Fruit fly (Drosophila melanogaster) whole organism, embryonic: Measurements from ENCODE around the gene CG13386.

Experiments used
- Ada2b ChIP-seq: fragments of 200-800 bp; sonication (Bioruptor generic); IDR thresholded peaks from 2 replicates; pipeline ENCODE4 v1.3.6; 2022; ENCODE audit warnings: missing biosample characterization, missing genetic modification characterization
- Adf1 ChIP-seq: fragments of 200-800 bp; sonication (Bioruptor generic); IDR thresholded peaks from 2 replicates; pipeline ENCODE4 v1.3.6; 2022; ENCODE audit warnings: missing biosample characterization, missing genetic modification characterization
- B-H1 ChIP-seq: fragments of 200-800 bp; sonication (Bioruptor generic); IDR thresholded peaks from 3 replicates; pipeline ENCODE4 v1.3.6; 2022; ENCODE audit warnings: missing biosample characterization, missing genetic modification characterization
- Bdp1 ChIP-seq: fragments of 200-800 bp; sonication (Bioruptor generic); optimal IDR thresholded peaks from 3 replicates; lab custom pipeline; 2016; ENCODE audit warnings: missing biosample characterization, missing genetic modification characterization
- CG10209 ChIP-seq: fragments of 200-800 bp; sonication (Bioruptor generic); optimal IDR thresholded peaks from 3 replicates; lab custom pipeline; 2017; ENCODE audit warnings: missing biosample characterization, mild to moderate bottlenecking, missing genetic modification characterization, missing genetic modification reagents
- CG11504 ChIP-seq: fragments of 200-800 bp; sonication (Bioruptor generic); optimal IDR thresholded peaks from 3 replicates; lab custom pipeline; 2019; ENCODE audit warnings: missing biosample characterization, mild to moderate bottlenecking, missing genetic modification characterization, moderate library complexity
- CG11560 ChIP-seq: fragments of 200-800 bp; sonication (Bioruptor generic); IDR thresholded peaks from 3 replicates; pipeline ENCODE4 v1.3.6; 2022; ENCODE audit warnings: missing biosample characterization, missing genetic modification characterization
- CG12942 ChIP-seq: fragments of 200-800 bp; sonication (Bioruptor generic); optimal IDR thresholded peaks from 3 replicates; lab custom pipeline; 2016; ENCODE audit warnings: missing biosample characterization, missing genetic modification characterization
- CG14710 ChIP-seq: fragments of 200-800 bp; sonication (Bioruptor generic); optimal IDR thresholded peaks from 3 replicates; lab custom pipeline; 2019; ENCODE audit warnings: missing biosample characterization, mild to moderate bottlenecking, missing genetic modification characterization, moderate library complexity
- CG1529 ChIP-seq: fragments of 200-800 bp; sonication (Bioruptor generic); optimal IDR thresholded peaks from 3 replicates; lab custom pipeline; 2018; ENCODE audit warnings: missing biosample characterization, missing genetic modification characterization
- CG16779 ChIP-seq: fragments of 200-800 bp; sonication (Bioruptor generic); IDR thresholded peaks from 2 replicates; pipeline ENCODE4 v1.3.6; 2022; ENCODE audit warnings: missing biosample characterization, missing genetic modification characterization
- CG16815 ChIP-seq: fragments of 200-800 bp; sonication (Bioruptor generic); optimal IDR thresholded peaks from 3 replicates; lab custom pipeline; 2017; ENCODE audit warnings: missing biosample characterization, mild to moderate bottlenecking, missing genetic modification characterization
- CG18476 ChIP-seq: fragments of 200-800 bp; sonication (Bioruptor generic); optimal IDR thresholded peaks from 2 replicates; lab custom pipeline; 2016; ENCODE audit warnings: missing biosample characterization, mild to moderate bottlenecking, missing genetic modification characterization
- CG2712 ChIP-seq: fragments of 200-800 bp; optimal IDR thresholded peaks from 3 replicates; lab custom pipeline; 2019; ENCODE audit warnings: missing biosample characterization, mild to moderate bottlenecking, missing genetic modification characterization, moderate library complexity
- CG2875 ChIP-seq: fragments of 200-800 bp; sonication (Bioruptor generic); optimal IDR thresholded peaks from 2 replicates; lab custom pipeline; 2017; ENCODE audit warnings: missing biosample characterization, mild to moderate bottlenecking, missing genetic modification characterization, missing genetic modification reagents
- CG31388 ChIP-seq: fragments of 200-800 bp; sonication (Bioruptor generic); optimal IDR thresholded peaks from 2 replicates; lab custom pipeline; 2016; ENCODE audit warnings: missing biosample characterization, missing genetic modification characterization
- CG3163 ChIP-seq: fragments of 200-800 bp; sonication (Bioruptor generic); optimal IDR thresholded peaks from 3 replicates; lab custom pipeline; 2016; ENCODE audit warnings: missing biosample characterization, missing genetic modification characterization
- CG42726 ChIP-seq: fragments of 200-800 bp; sonication (Bioruptor generic); IDR thresholded peaks from 2 replicates; pipeline ENCODE4 v1.3.6; 2022; ENCODE audit warnings: missing biosample characterization, missing genetic modification characterization; ENCODE audit not compliant: partially characterized antibody
- CG4424 ChIP-seq: fragments of 200-800 bp; sonication (Bioruptor generic); optimal IDR thresholded peaks from 3 replicates; lab custom pipeline; 2016; ENCODE audit warnings: missing biosample characterization, missing genetic modification characterization
- CG6654 ChIP-seq: fragments of 200-800 bp; sonication (Bioruptor generic); optimal IDR thresholded peaks from 2 replicates; lab custom pipeline; 2017; ENCODE audit warnings: missing biosample characterization, mild to moderate bottlenecking, missing genetic modification characterization
- CG7928 ChIP-seq: fragments of 200-800 bp; sonication (Bioruptor generic); optimal IDR thresholded peaks from 2 replicates; lab custom pipeline; 2017; ENCODE audit warnings: missing biosample characterization, mild to moderate bottlenecking, missing genetic modification characterization
- CG7987 ChIP-seq: fragments of 200-800 bp; sonication (Bioruptor generic); optimal IDR thresholded peaks from 2 replicates; lab custom pipeline; 2018; ENCODE audit warnings: missing biosample characterization, mild to moderate bottlenecking, missing genetic modification characterization, moderate library complexity
- CG8359 ChIP-seq: fragments of 200-800 bp; sonication (Bioruptor generic); optimal IDR thresholded peaks from 2 replicates; lab custom pipeline; 2017; ENCODE audit warnings: missing biosample characterization, mild to moderate bottlenecking, missing genetic modification characterization, borderline replicate concordance
- Dp ChIP-seq: fragments of 200-800 bp; sonication (Bioruptor generic); optimal IDR thresholded peaks from 2 replicates; lab custom pipeline; 2018; ENCODE audit warnings: missing biosample characterization, mild to moderate bottlenecking, missing genetic modification characterization, moderate library complexity
- Drgx ChIP-seq: fragments of 200-800 bp; sonication (Bioruptor generic); IDR thresholded peaks from 2 replicates; pipeline ENCODE4 v1.3.6; 2022; ENCODE audit warnings: missing biosample characterization, missing genetic modification characterization
- Elba2 ChIP-seq: fragments of 200-800 bp; sonication (Bioruptor generic); optimal IDR thresholded peaks from 3 replicates; lab custom pipeline; 2016; ENCODE audit warnings: missing biosample characterization, missing genetic modification characterization
- Hsf ChIP-seq: fragments of 200-800 bp; sonication (Bioruptor generic); optimal IDR thresholded peaks from 3 replicates; lab custom pipeline; 2016; ENCODE audit warnings: missing biosample characterization, missing genetic modification characterization
- Lpt ChIP-seq: fragments of >200 bp; optimal IDR thresholded peaks from 2 replicates; lab custom pipeline; 2018; ENCODE audit warnings: missing biosample characterization, missing genetic modification characterization
- Opbp ChIP-seq: fragments of 200-800 bp; sonication (Bioruptor generic); IDR thresholded peaks from 3 replicates; pipeline ENCODE4 v1.3.6; 2022; ENCODE audit warnings: missing biosample characterization, missing genetic modification characterization; ENCODE audit not compliant: partially characterized antibody
- Usf ChIP-seq: fragments of 200-800 bp; sonication (Bioruptor generic); optimal IDR thresholded peaks from 2 replicates; lab custom pipeline; 2017; ENCODE audit warnings: missing genotype, missing biosample characterization, missing genetic modification characterization
- abd-A ChIP-seq: fragments of 200-800 bp; sonication (Bioruptor generic); optimal IDR thresholded peaks from 3 replicates; lab custom pipeline; 2019; ENCODE audit warnings: missing biosample characterization, mild to moderate bottlenecking, missing genetic modification characterization, moderate library complexity
- bigmax ChIP-seq: fragments of 200-800 bp; sonication (Bioruptor generic); optimal IDR thresholded peaks from 2 replicates; lab custom pipeline; 2018; ENCODE audit warnings: missing biosample characterization, mild to moderate bottlenecking, missing genetic modification characterization
- caup ChIP-seq: fragments of 200-800 bp; sonication (Bioruptor generic); optimal IDR thresholded peaks from 3 replicates; lab custom pipeline; 2017; ENCODE audit warnings: missing biosample characterization, mild to moderate bottlenecking, missing genetic modification characterization, moderate library complexity; ENCODE audit not compliant: severe bottlenecking
- corto ChIP-seq: fragments of 200-800 bp; sonication (Bioruptor generic); optimal IDR thresholded peaks from 2 replicates; lab custom pipeline; 2016; ENCODE audit warnings: missing biosample characterization, mild to moderate bottlenecking, missing genetic modification characterization, moderate library complexity
- cwo ChIP-seq: fragments of 200-800 bp; sonication (Bioruptor generic); optimal IDR thresholded peaks from 3 replicates; lab custom pipeline; 2017; ENCODE audit warnings: missing biosample characterization, missing genetic modification characterization, mild to moderate bottlenecking, moderate library complexity, missing genetic modification reagents
- da ChIP-seq: fragments of 200-800 bp; sonication (Bioruptor generic); optimal IDR thresholded peaks from 2 replicates; lab custom pipeline; 2016; ENCODE audit warnings: missing biosample characterization, missing genetic modification characterization
- dati ChIP-seq: fragments of 200-800 bp; sonication (Bioruptor generic); IDR thresholded peaks from 2 replicates; pipeline ENCODE4 v1.3.6; 2022; ENCODE audit warnings: missing biosample characterization, missing genetic modification characterization
- fd64A ChIP-seq: fragments of 200-800 bp; sonication (Bioruptor generic); optimal IDR thresholded peaks from 3 replicates; lab custom pipeline; 2018; ENCODE audit warnings: missing biosample characterization, mild to moderate bottlenecking, missing genetic modification characterization
- gem ChIP-seq: fragments of 200-800 bp; sonication (Bioruptor generic); optimal IDR thresholded peaks from 2 replicates; lab custom pipeline; 2019; ENCODE audit warnings: missing biosample characterization, mild to moderate bottlenecking, missing genetic modification characterization, moderate library complexity
- gro ChIP-seq: fragments of 200-800 bp; sonication (Bioruptor generic); optimal IDR thresholded peaks from 2 replicates; lab custom pipeline; 2016; ENCODE audit warnings: missing biosample characterization, missing genetic modification characterization
- hbn ChIP-seq: fragments of 200-800 bp; sonication (Bioruptor generic); IDR thresholded peaks from 2 replicates; pipeline ENCODE4 v1.3.6; 2022; ENCODE audit warnings: missing biosample characterization, missing genetic modification characterization; ENCODE audit not compliant: partially characterized antibody
- oc ChIP-seq: fragments of 200-800 bp; sonication (Bioruptor generic); optimal IDR thresholded peaks from 2 replicates; lab custom pipeline; 2018; ENCODE audit warnings: missing biosample characterization, mild to moderate bottlenecking, missing genetic modification characterization, moderate library complexity
- psq ChIP-seq: fragments of 200-800 bp; sonication (Bioruptor generic); optimal IDR thresholded peaks from 2 replicates; lab custom pipeline; 2017; ENCODE audit warnings: missing biosample characterization, missing genetic modification characterization
- stwl ChIP-seq: fragments of 200-800 bp; sonication (Bioruptor generic); optimal IDR thresholded peaks from 3 replicates; lab custom pipeline; 2018; ENCODE audit warnings: missing biosample characterization, mild to moderate bottlenecking, missing genetic modification characterization, moderate library complexity
- tgo ChIP-seq: fragments of 200-800 bp; sonication (Bioruptor generic); IDR thresholded peaks from 3 replicates; pipeline ENCODE4 v1.3.6; 2022; ENCODE audit warnings: missing biosample characterization, missing genetic modification characterization
- tll ChIP-seq, 2 experiments: fragments of 200-800 bp in 1 of 2; fragments of >200 bp in 1 of 2; sonication (Bioruptor generic) in 1 of 2; optimal IDR thresholded peaks; 2 replicates each; lab custom pipeline; 2017 to 2019; ENCODE audit warnings: missing biosample characterization in 2 of 2, missing genetic modification characterization in 2 of 2, mild to moderate bottlenecking in 1 of 2, moderate library complexity in 1 of 2
- ttk ChIP-seq: fragments of 200-800 bp; sonication (Bioruptor generic); IDR thresholded peaks from 2 replicates; pipeline ENCODE4 v2.1.2; 2022; ENCODE audit warnings: missing biosample characterization, missing genetic modification characterization
- unpg ChIP-seq: fragments of 200-800 bp; sonication (Bioruptor generic); optimal IDR thresholded peaks from 3 replicates; lab custom pipeline; 2018; ENCODE audit warnings: missing biosample characterization, mild to moderate bottlenecking, missing genetic modification characterization, moderate library complexity

CG13386 gene

DNA sequence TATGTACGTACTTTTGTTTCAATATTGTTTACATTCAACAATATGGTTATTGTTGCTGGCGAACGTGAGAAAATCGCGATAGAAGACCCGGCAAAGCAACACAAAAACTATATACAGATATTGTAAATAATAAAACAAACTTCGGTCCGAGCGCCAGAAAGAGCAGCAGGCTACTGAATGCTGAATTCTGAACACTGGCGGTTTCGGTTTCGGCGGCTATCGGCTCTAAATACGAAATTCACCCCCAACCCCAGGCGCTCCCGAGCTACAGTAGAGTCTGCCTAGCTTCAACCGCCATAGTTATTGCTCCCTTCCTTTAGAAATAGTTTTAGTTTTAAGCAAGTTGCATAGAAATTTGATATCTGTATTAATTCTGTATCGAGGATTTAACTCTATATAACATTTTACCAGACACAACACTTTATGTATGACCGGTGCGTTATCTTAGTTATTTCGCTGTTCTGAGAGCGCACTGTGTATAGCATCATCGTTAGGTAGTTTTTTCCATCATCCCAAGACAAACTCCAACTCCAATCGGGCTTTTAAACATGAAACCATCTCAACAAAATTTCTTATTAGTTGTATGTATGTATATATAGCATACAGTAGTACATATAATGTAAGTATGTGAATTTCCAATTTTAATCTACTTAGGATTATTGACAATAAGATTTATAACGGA lies 36.4 kb upstream of the CG13386 start, which contains the start of gene CG7627 (continued):
- no peak for TF ChIP-seq fd64A (GFP tag; lab: Kevin White, UChicago)
- TF ChIP-seq CG42726 (GFP tag; lab: Robert Waterston, UW): 0 out of 2 replicates have a peak, but pooled peaks have one; percentile 42
- peak; percentile 83 for TF ChIP-seq cwo (GFP tag; lab: Kevin White, UChicago)
- peak; percentile 54 for TF ChIP-seq CG2875
- peak; percentile 40 for TF ChIP-seq CG3163
- TF ChIP-seq Dp: no peak
- TF ChIP-seq B-H1: no peak
- TF ChIP-seq CG7987 (GFP tag; lab: Kevin White, UChicago): peak; percentile 38
- TF ChIP-seq oc (tag; lab: Kevin White, UChicago): no peak
- TF ChIP-seq Opbp (GFP tag; lab: Robert Waterston, UW): no peak
- peak; percentile 71 for TF ChIP-seq CG11504 (tag; lab: Kevin White, UChicago)
- TF ChIP-seq stwl (tag; lab: Kevin White, UChicago): no peak
- peak; percentile 39 for TF ChIP-seq CG8359 (GFP tag; lab: Kevin White, UChicago)
- TF ChIP-seq CG2712: peak; percentile 79
- TF ChIP-seq psq (GFP tag; lab: Kevin White, UChicago): no peak
- peak; percentile 73 for TF ChIP-seq caup
- peak; percentile 51 for TF ChIP-seq Usf (GFP tag; lab: Kevin White, UChicago)
- peak; percentile 83 for TF ChIP-seq gem
- peak; percentile 19 for TF ChIP-seq da
- peak; percentile 82 for TF ChIP-seq CG4424
- TF ChIP-seq CG6654 (GFP tag; lab: Kevin White, UChicago): peak; percentile 53
- peak; percentile 70 for TF ChIP-seq unpg (GFP tag; lab: Kevin White, UChicago)
- TF ChIP-seq CG7928 (GFP tag; lab: Kevin White, UChicago): peak; percentile 49
- no peak for TF ChIP-seq corto (GFP tag; lab: Kevin White, UChicago)
- TF ChIP-seq tll (GFP tag; optimal IDR thresholded peaks at IDR 0.05; lab: Kevin White, UChicago): no peak
- no peak for TF ChIP-seq CG31388 (GFP tag; lab: Kevin White, UChicago)
- TF ChIP-seq CG1529 (GFP tag; lab: Kevin White, UChicago): peak; percentile 20
- TF ChIP-seq CG16815 (GFP tag; lab: Kevin White, UChicago): peak; percentile 76
- peak; percentile 89 for TF ChIP-seq Elba2 (GFP tag; lab: Kevin White, UChicago)
- 0 out of 2 replicates have a peak, but pooled peaks have one; percentile 34 for TF ChIP-seq CG16779 (GFP tag; lab: Robert Waterston, UW)
- TF ChIP-seq abd-A (tag; lab: Kevin White, UChicago): peak; percentile 2
- TF ChIP-seq CG11560 (tag; lab: Robert Waterston, UW): peak; percentile 63; the same call in 2 of the 3 replicates
- peak; percentile 72 for TF ChIP-seq ttk (GFP tag; lab: Robert Waterston, UW)
- peak; percentile 68 for TF ChIP-seq Adf1
- no peak for TF ChIP-seq hbn (GFP tag; lab: Robert Waterston, UW)
- TF ChIP-seq CG18476 (GFP tag; lab: Kevin White, UChicago): peak; percentile 64
- TF ChIP-seq CG12942 (GFP tag; lab: Kevin White, UChicago): peak; percentile 37
- TF ChIP-seq gro (GFP tag; lab: Kevin White, UChicago): peak; percentile 75
- no peak for TF ChIP-seq bigmax (GFP tag; lab: Kevin White, UChicago)
- peak; percentile 79 for TF ChIP-seq CG10209 (GFP tag; lab: Kevin White, UChicago)
- TF ChIP-seq Hsf (GFP tag; lab: Kevin White, UChicago): peak; percentile 74
- TF ChIP-seq Drgx (GFP tag; lab: Robert Waterston, UW): peak; percentile 76
- TF ChIP-seq tgo: peak; percentile 74
- TF ChIP-seq Bdp1 (GFP tag; lab: Kevin White, UChicago): peak; percentile 61
- peak; percentile 51 for TF ChIP-seq CG14710 (tag; lab: Kevin White, UChicago)
- no peak for TF ChIP-seq Lpt (GFP tag; lab: Kevin White, UChicago)
- TF ChIP-seq Ada2b: peak; percentile 83
- TF ChIP-seq dati (GFP tag; lab: Robert Waterston, UW): peak; percentile 61; the same call in 1 of the 2 replicates
